Worm (Caenorhabditis elegans) whole organism, late embryonic: Measurements from ENCODE around the gene sra-30.

Experiments used
- F13H6.1 ChIP-seq: sonication (generic microtip); optimal IDR thresholded peaks from 2 replicates; lab custom pipeline; 2016; ENCODE audit warnings: missing genetic modification characterization, missing compliant biosample characterization
- T23F11.4 ChIP-seq: fragments of 200-800 bp; sonication (Bioruptor generic); optimal IDR thresholded peaks from 2 replicates; lab custom pipeline; 2018; ENCODE audit warnings: mild to moderate bottlenecking, missing genetic modification characterization, missing compliant biosample characterization
- Y22D7AL.16 ChIP-seq: sonication (generic microtip); optimal IDR thresholded peaks from 2 replicates; lab custom pipeline; 2016; ENCODE audit warnings: missing genetic modification characterization, missing compliant biosample characterization
- ahr-1 ChIP-seq: sonication (generic microtip); optimal IDR thresholded peaks from 2 replicates; lab custom pipeline; 2016; ENCODE audit warnings: missing genetic modification characterization, missing compliant biosample characterization
- ama-1 ChIP-seq: fragments of 150-350 bp; optimal IDR thresholded peaks from 2 replicates; lab custom pipeline; 2014
- che-1 ChIP-seq: sonication (generic microtip); optimal IDR thresholded peaks from 2 replicates; lab custom pipeline; 2016; ENCODE audit warnings: mild to moderate bottlenecking, missing genetic modification characterization, missing compliant biosample characterization
- lin-11 ChIP-seq: fragments of 200-800 bp; sonication (Bioruptor generic); optimal IDR thresholded peaks from 2 replicates; lab custom pipeline; 2018; ENCODE audit warnings: mild to moderate bottlenecking, missing genetic modification characterization, missing compliant biosample characterization
- nhr-11 ChIP-seq: fragments of 150-350 bp; optimal IDR thresholded peaks from 2 replicates; lab custom pipeline; 2014; ENCODE audit warnings: missing biosample characterization, missing genetic modification characterization
- pha-4 ChIP-seq: fragments of 150-350 bp; optimal IDR thresholded peaks from 2 replicates; lab custom pipeline; 2018; ENCODE audit warnings: missing biosample characterization, missing genetic modification reagents, missing genetic modification characterization
- pqm-1 ChIP-seq: sonication (generic microtip); optimal IDR thresholded peaks from 2 replicates; lab custom pipeline; 2016; ENCODE audit warnings: missing genetic modification characterization, missing compliant biosample characterization
- unc-86 ChIP-seq: sonication (generic microtip); optimal IDR thresholded peaks from 2 replicates; lab custom pipeline; 2016; ENCODE audit warnings: missing genetic modification characterization, missing compliant biosample characterization
- zip-5 ChIP-seq: sonication (generic microtip); optimal IDR thresholded peaks from 2 replicates; lab custom pipeline; 2016; ENCODE audit warnings: missing genetic modification characterization, missing compliant biosample characterization

DNA sequence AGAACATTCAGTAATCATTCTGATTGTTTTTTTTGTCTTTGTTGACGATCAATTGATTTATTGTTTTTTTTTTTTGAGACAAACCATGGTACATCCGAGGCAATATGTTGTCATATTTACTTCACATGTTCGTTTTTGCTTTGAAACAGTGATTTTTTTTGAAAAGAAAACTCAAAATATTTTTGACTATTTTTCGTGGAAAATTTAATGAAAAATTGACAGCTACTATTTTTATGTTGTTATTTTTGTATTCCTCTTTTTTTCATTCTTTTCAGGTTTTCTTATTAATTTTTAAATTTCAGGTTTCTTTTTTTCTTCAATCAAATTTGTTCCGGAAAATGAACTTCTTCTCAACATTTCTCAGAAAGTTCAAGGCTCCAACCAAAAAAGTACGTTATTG lies 42.8 kb upstream of the sra-30 start, which contains the start of gene Y73F8A.36:
- TF ChIP-seq nhr-11 (tag; lab: Kevin White, UChicago): no peak
- no peak for TF ChIP-seq che-1 (tag; lab: Kevin White, UChicago)
- TF ChIP-seq unc-86: no peak
- no peak for TF ChIP-seq Y22D7AL.16 (tag; lab: Kevin White, UChicago)
- no peak for TF ChIP-seq pha-4 (tag; lab: Kevin White, UChicago)
- no peak for TF ChIP-seq pqm-1 (tag; lab: Kevin White, UChicago)
- TF ChIP-seq T23F11.4 (GFP tag; lab: Kevin White, UChicago): no peak
- TF ChIP-seq F13H6.1: no peak
- no peak for TF ChIP-seq zip-5
- no peak for TF ChIP-seq ahr-1 (tag; lab: Kevin White, UChicago)
- no peak for TF ChIP-seq ama-1 (lab: Kevin White, UChicago)
- TF ChIP-seq lin-11 (tag; lab: Kevin White, UChicago): no peak
